Worm (Caenorhabditis elegans) whole organism, young adult: Measurements from ENCODE around the gene T19D12.1.
A peak's percentile ranks its signal among the peaks of the same experiment; 100 is the strongest.

Source experiments
- B0019.2 ChIP-seq: fragments of 200-800 bp; sonication (Bioruptor generic); conservative IDR thresholded peaks from 2 replicates; pipeline ENCODE4 v1.3.6; 2022; ENCODE audit warnings: missing genetic modification reagents, missing genetic modification characterization, missing compliant biosample characterization
- B0035.1 ChIP-seq: sonication (generic microtip); optimal IDR thresholded peaks from 2 replicates; lab custom pipeline; 2016; ENCODE audit warnings: missing genetic modification characterization, mild to moderate bottlenecking, missing compliant biosample characterization, missing genotype, missing genetic modification reagents
- B0336.3 ChIP-seq: fragments of 200-800 bp; sonication (Bioruptor generic); IDR thresholded peaks from 2 replicates; pipeline ENCODE4 v1.3.6; 2022; ENCODE audit warnings: missing genetic modification characterization, missing compliant biosample characterization
- C06A6.2 ChIP-seq: fragments of 200-800 bp; sonication (Bioruptor generic); conservative IDR thresholded peaks from 2 replicates; pipeline ENCODE4 v1.3.6; 2022; ENCODE audit warnings: missing genetic modification characterization, missing compliant biosample characterization
- C17E4.6 ChIP-seq: fragments of 200-800 bp; sonication (Bioruptor generic); IDR thresholded peaks from 2 replicates; pipeline ENCODE4 v1.3.6; 2022; ENCODE audit warnings: missing genetic modification reagents, missing genetic modification characterization, missing compliant biosample characterization
- F23B12.7 ChIP-seq: sonication (generic microtip); optimal IDR thresholded peaks from 2 replicates; lab custom pipeline; 2017; ENCODE audit warnings: missing genetic modification characterization, mild to moderate bottlenecking, missing compliant biosample characterization, antibody characterized with exemption, moderate library complexity; ENCODE audit not compliant: insufficient read depth
- F37B4.10 ChIP-seq: fragments of 200-800 bp; sonication (Bioruptor generic); IDR thresholded peaks from 2 replicates; pipeline ENCODE4 v1.3.6; 2022; ENCODE audit warnings: missing genetic modification characterization, missing compliant biosample characterization
- F39B2.1 ChIP-seq: fragments of 200-800 bp; sonication (Bioruptor generic); IDR thresholded peaks from 2 replicates; pipeline ENCODE4 v1.3.6; 2022; ENCODE audit warnings: missing genetic modification reagents, missing genetic modification characterization, missing compliant biosample characterization
- F55B11.4 ChIP-seq: sonication (generic microtip); optimal IDR thresholded peaks from 2 replicates; lab custom pipeline; 2016; ENCODE audit warnings: missing compliant biosample characterization, missing genetic modification characterization, borderline replicate concordance; ENCODE audit not compliant: insufficient read depth
- K11D2.4 ChIP-seq: fragments of 200-800 bp; sonication (Bioruptor generic); IDR thresholded peaks from 2 replicates; pipeline ENCODE4 v1.3.6; 2022; ENCODE audit warnings: missing genetic modification reagents, missing genetic modification characterization, missing compliant biosample characterization
- Y53F4B.3 ChIP-seq: fragments of 200-800 bp; sonication (Bioruptor generic); IDR thresholded peaks from 2 replicates; pipeline ENCODE4 v1.3.6; 2022; ENCODE audit warnings: missing genetic modification reagents, missing genetic modification characterization, missing compliant biosample characterization
- Y56A3A.18 ChIP-seq: fragments of 200-800 bp; sonication (Bioruptor generic); IDR thresholded peaks from 2 replicates; pipeline ENCODE4 v1.3.6; 2022; ENCODE audit warnings: missing genetic modification reagents, missing genetic modification characterization, missing compliant biosample characterization
- akir-1 ChIP-seq: fragments of 200-800 bp; sonication (Bioruptor generic); optimal IDR thresholded peaks from 2 replicates; lab custom pipeline; 2018; ENCODE audit warnings: mild to moderate bottlenecking, missing genetic modification characterization, moderate library complexity, missing compliant biosample characterization
- ama-1 ChIP-seq, 3 experiments: fragments of 150-350 bp in 1 of 3; sonication (generic microtip) in 2 of 3; optimal IDR thresholded peaks; 2 replicates each; lab custom pipeline; 2014 to 2018; ENCODE audit warnings: missing biosample characterization in 2 of 3, missing genetic modification characterization in 2 of 3, missing genetic modification reagents in 2 of 3
- bed-1 ChIP-seq: fragments of 200-800 bp; sonication (Bioruptor generic); IDR thresholded peaks from 2 replicates; pipeline ENCODE4 v1.3.6; 2022; ENCODE audit warnings: missing genetic modification reagents, missing genetic modification characterization, missing compliant biosample characterization
- bed-2 ChIP-seq: fragments of 200-800 bp; sonication (Bioruptor generic); IDR thresholded peaks from 2 replicates; pipeline ENCODE4 v1.3.6; 2022; ENCODE audit warnings: missing genetic modification reagents, missing genetic modification characterization, missing compliant biosample characterization
- cebp-2 ChIP-seq: fragments of 200-800 bp; sonication (Bioruptor generic); IDR thresholded peaks from 2 replicates; pipeline ENCODE4 v1.3.6; 2022; ENCODE audit warnings: missing genetic modification characterization, missing compliant biosample characterization
- ceh-27 ChIP-seq: fragments of 200-800 bp; sonication (Bioruptor generic); optimal IDR thresholded peaks from 2 replicates; lab custom pipeline; 2018; ENCODE audit warnings: mild to moderate bottlenecking, missing genetic modification characterization, moderate library complexity, missing compliant biosample characterization
- ceh-79 ChIP-seq: sonication (generic microtip); optimal IDR thresholded peaks from 2 replicates; lab custom pipeline; 2017; ENCODE audit warnings: mild to moderate bottlenecking, missing genetic modification characterization, missing compliant biosample characterization
- ceh-91 ChIP-seq: fragments of 200-800 bp; sonication (Bioruptor generic); IDR thresholded peaks from 2 replicates; pipeline ENCODE4 v1.3.6; 2022; ENCODE audit warnings: missing genetic modification reagents, missing genetic modification characterization, missing compliant biosample characterization
- chd-7 ChIP-seq: sonication (generic microtip); optimal IDR thresholded peaks from 2 replicates; lab custom pipeline; 2016; ENCODE audit warnings: mild to moderate bottlenecking, missing genetic modification characterization, moderate library complexity, missing compliant biosample characterization
- dpl-1 ChIP-seq: fragments of 150-350 bp; optimal IDR thresholded peaks from 2 replicates; lab custom pipeline; 2014; ENCODE audit warnings: missing biosample characterization, missing genetic modification reagents, missing genetic modification characterization
- efl-1 ChIP-seq: fragments of 150-350 bp; optimal IDR thresholded peaks from 2 replicates; lab custom pipeline; 2014; ENCODE audit warnings: missing biosample characterization, missing genetic modification reagents, missing genetic modification characterization
- ets-4 ChIP-seq: fragments of 200-800 bp; sonication (Bioruptor generic); optimal IDR thresholded peaks from 2 replicates; lab custom pipeline; 2018; ENCODE audit warnings: mild to moderate bottlenecking, missing genetic modification characterization, missing compliant biosample characterization
- fkh-3 ChIP-seq: sonication (generic microtip); optimal IDR thresholded peaks from 2 replicates; lab custom pipeline; 2016; ENCODE audit warnings: mild to moderate bottlenecking, missing genetic modification characterization, missing compliant biosample characterization
- gei-17 ChIP-seq: fragments of 200-800 bp; sonication (Bioruptor generic); optimal IDR thresholded peaks from 2 replicates; lab custom pipeline; 2018; ENCODE audit warnings: mild to moderate bottlenecking, missing genetic modification characterization, missing compliant biosample characterization
- hlh-12 ChIP-seq: sonication (generic microtip); optimal IDR thresholded peaks from 2 replicates; lab custom pipeline; 2016; ENCODE audit warnings: missing genetic modification characterization, missing compliant biosample characterization
- hmg-1.2 ChIP-seq: fragments of 200-800 bp; sonication (Bioruptor generic); IDR thresholded peaks from 2 replicates; pipeline ENCODE4 v1.3.6; 2022; ENCODE audit warnings: missing genetic modification reagents, missing genetic modification characterization, missing compliant biosample characterization
- hrde-1 ChIP-seq: sonication (generic microtip); optimal IDR thresholded peaks from 2 replicates; lab custom pipeline; 2016; ENCODE audit warnings: missing genetic modification characterization, mild to moderate bottlenecking, missing compliant biosample characterization, moderate library complexity, missing genotype, missing genetic modification reagents, borderline replicate concordance
- lag-1 ChIP-seq: fragments of 200-800 bp; sonication (Bioruptor generic); IDR thresholded peaks from 2 replicates; pipeline ENCODE4 v1.3.6; 2022; ENCODE audit warnings: missing genetic modification reagents, missing genetic modification characterization, missing compliant biosample characterization
- lin-40 ChIP-seq: sonication (generic microtip); optimal IDR thresholded peaks from 2 replicates; lab custom pipeline; 2016; ENCODE audit warnings: missing genetic modification characterization, mild to moderate bottlenecking, missing compliant biosample characterization, missing genotype, missing genetic modification reagents
- lin-54 ChIP-seq: fragments of 200-800 bp; sonication (Bioruptor generic); optimal IDR thresholded peaks from 2 replicates; lab custom pipeline; 2018; ENCODE audit warnings: mild to moderate bottlenecking, missing genetic modification characterization, missing compliant biosample characterization
- lsl-1 ChIP-seq: fragments of 200-800 bp; sonication (Bioruptor generic); optimal IDR thresholded peaks from 2 replicates; lab custom pipeline; 2018; ENCODE audit warnings: mild to moderate bottlenecking, missing genetic modification characterization, moderate library complexity, missing compliant biosample characterization
- lsy-27 ChIP-seq: sonication (generic microtip); optimal IDR thresholded peaks from 2 replicates; lab custom pipeline; 2017; ENCODE audit warnings: missing genetic modification characterization, mild to moderate bottlenecking, missing compliant biosample characterization, antibody characterized with exemption, missing genotype, borderline replicate concordance; ENCODE audit not compliant: insufficient read depth
- madf-10 ChIP-seq: sonication (generic microtip); optimal IDR thresholded peaks from 2 replicates; lab custom pipeline; 2016; ENCODE audit warnings: mild to moderate bottlenecking, missing genetic modification characterization, missing compliant biosample characterization
- mel-28 ChIP-seq: sonication (generic microtip); optimal IDR thresholded peaks from 2 replicates; lab custom pipeline; 2016; ENCODE audit warnings: borderline replicate concordance, mild to moderate bottlenecking, missing genetic modification characterization, missing compliant biosample characterization
- pha-4 ChIP-seq: fragments of 150-350 bp; sonication (generic microtip); optimal IDR thresholded peaks from 2 replicates; lab custom pipeline; 2014; ENCODE audit warnings: missing biosample characterization, missing genetic modification reagents, missing genetic modification characterization
- rec-8 ChIP-seq, 2 experiments: sonication (generic microtip); optimal IDR thresholded peaks; 2 replicates each; lab custom pipeline; 2016; ENCODE audit warnings: mild to moderate bottlenecking in 2 of 2, missing genetic modification characterization in 2 of 2, missing genetic modification reagents in 2 of 2, missing genotype in 2 of 2, missing biosample characterization in 1 of 2, missing compliant biosample characterization in 1 of 2, moderate library complexity in 1 of 2
- rpc-1 ChIP-seq, 2 experiments: fragments of 150-350 bp in 1 of 2; sonication (generic microtip) in 1 of 2; optimal IDR thresholded peaks; 2 replicates each; lab custom pipeline; 2014 to 2018; ENCODE audit warnings: missing biosample characterization in 1 of 2, missing genetic modification characterization in 1 of 2, missing genetic modification reagents in 1 of 2, missing genotype in 1 of 2
- zfh-2 ChIP-seq: fragments of 200-800 bp; sonication (Bioruptor generic); conservative IDR thresholded peaks from 2 replicates; pipeline ENCODE4 v1.3.6; 2022; ENCODE audit warnings: missing genetic modification reagents, missing genetic modification characterization, missing compliant biosample characterization
- zim-3 ChIP-seq: sonication (generic microtip); optimal IDR thresholded peaks from 2 replicates; lab custom pipeline; 2017; ENCODE audit warnings: mild to moderate bottlenecking, missing genetic modification characterization, moderate library complexity, missing compliant biosample characterization
- ztf-18 ChIP-seq: sonication (generic microtip); optimal IDR thresholded peaks from 2 replicates; lab custom pipeline; 2016; ENCODE audit warnings: missing genotype, mild to moderate bottlenecking, missing genetic modification characterization, missing compliant biosample characterization

The T19D12.1 gene

ce11 chrII:6715853-6716252 lies 49.2 kb downstream of the T19D12.1 start:
- TF ChIP-seq gei-17 (GFP tag; lab: Kevin White, UChicago), result no peak
- no peak for TF ChIP-seq ceh-91 (GFP tag; lab: Robert Waterston, UW)
- TF ChIP-seq ztf-18 (tag; lab: Kevin White, UChicago), result no peak
- TF ChIP-seq rpc-1 (optimal IDR thresholded peaks at IDR 0.05; lab: Kevin White, UChicago), result no peak
- TF ChIP-seq rpc-1 (tag; optimal IDR thresholded peaks at IDR 0.05; lab: Kevin White, UChicago), result no peak
- TF ChIP-seq efl-1 (GFP tag; lab: Kevin White, UChicago), result no peak
- no peak for TF ChIP-seq zfh-2
- TF ChIP-seq lsl-1 (GFP tag; lab: Kevin White, UChicago), result no peak

- TF ChIP-seq hmg-1.2 (peak; percentile 51; the same call in 1 of the 2 replicates), ets-4 (GFP tag; lab: Kevin White, UChicago) (no peak)
Measured at ce11 chrII:6716638-6717037, 49.9 kb downstream of the T19D12.1 start, which contains the start of the genes T14B4.5 and T14B4.20. Gene T14B4.5 (plus strand): TSS chrII:6716863. Gene T14B4.20 (plus strand): TSS chrII:6716901.

ce11 chrII:6718221-6718620 lies 51.5 kb downstream of the T19D12.1 start, which contains the start of gene tsp-10:
Gene tsp-10 (plus strand): TSS chrII:6718586.
- no peak for TF ChIP-seq Y56A3A.18

- TF ChIP-seq C17E4.6 (GFP tag; lab: Robert Waterston, UW) (no peak), Y53F4B.3 (GFP tag; lab: Robert Waterston, UW) (no peak; the same call in 1 of the 2 replicates), lin-40 (tag; lab: Kevin White, UChicago) (no peak), hlh-12 (tag; lab: Kevin White, UChicago) (no peak), F23B12.7 (tag; lab: Kevin White, UChicago) (peak; percentile 75), fkh-3 (tag; lab: Kevin White, UChicago) (no peak), madf-10 (tag; lab: Kevin White, UChicago) (no peak), pha-4 (tag; lab: Kevin White, UChicago) (no peak), chd-7 (tag; lab: Kevin White, UChicago) (peak; percentile 39), bed-2 (GFP tag; lab: Robert Waterston, UW) (no peak), C06A6.2 (GFP tag; lab: Robert Waterston, UW) (no peak), B0336.3 (GFP tag; lab: Robert Waterston, UW) (no peak), B0019.2 (GFP tag; lab: Robert Waterston, UW) (no peak), lag-1 (no peak), F55B11.4 (tag; lab: Kevin White, UChicago) (no peak), F39B2.1 (GFP tag; lab: Robert Waterston, UW) (no peak), bed-1 (GFP tag; lab: Robert Waterston, UW) (no peak), cebp-2 (GFP tag; lab: Robert Waterston, UW) (no peak), ceh-79 (tag; lab: Kevin White, UChicago) (peak; percentile 38), lin-54 (GFP tag; lab: Kevin White, UChicago) (no peak), zfh-2 (no peak), hrde-1 (tag; lab: Kevin White, UChicago) (no peak), K11D2.4 (0 out of 2 replicates have a peak, but pooled peaks have one; percentile 33), B0035.1 (tag; lab: Kevin White, UChicago) (no peak), ceh-27 (GFP tag; lab: Kevin White, UChicago) (peak; percentile 41), ama-1 (optimal IDR thresholded peaks at IDR 0.05; lab: Kevin White, UChicago) (no peak), ama-1 (GFP tag; optimal IDR thresholded peaks at IDR 0.05; lab: Kevin White, UChicago) (no peak), zim-3 (tag; lab: Kevin White, UChicago) (no peak), akir-1 (no peak), F37B4.10 (no peak), rec-8 (tag; optimal IDR thresholded peaks at IDR 0.05; lab: Kevin White, UChicago) (no peak), mel-28 (tag; lab: Kevin White, UChicago) (no peak), dpl-1 (GFP tag; lab: Kevin White, UChicago) (no peak), lsy-27 (tag; lab: Kevin White, UChicago) (no peak), rpc-1 (optimal IDR thresholded peaks at IDR 0.05; lab: Kevin White, UChicago) (peak; percentile 68), rpc-1 (tag; optimal IDR thresholded peaks at IDR 0.05; lab: Kevin White, UChicago) (peak; percentile 81)
Measured at ce11 chrII:6721581-6721980, 54.9 kb downstream of the T19D12.1 start.
